Worm (Caenorhabditis elegans) whole organism, early embryonic: ENCODE measurements around the gene fubl-3.
A peak's percentile ranks its signal among the peaks of the same experiment; 100 is the strongest.

Source experiments
- B0310.2 ChIP-seq: sonication (generic microtip); optimal IDR thresholded peaks from 2 replicates; lab custom pipeline; 2016; ENCODE audit warnings: mild to moderate bottlenecking, missing genetic modification characterization, missing compliant biosample characterization
- F13C5.2 ChIP-seq: sonication (generic microtip); optimal IDR thresholded peaks from 2 replicates; lab custom pipeline; 2017; ENCODE audit warnings: mild to moderate bottlenecking, missing genetic modification characterization, inconsistent platforms, missing compliant biosample characterization
- aly-1 ChIP-seq: sonication (generic microtip); optimal IDR thresholded peaks from 2 replicates; lab custom pipeline; 2016; ENCODE audit warnings: missing genetic modification characterization, missing compliant biosample characterization
- ama-1 ChIP-seq: fragments of 150-350 bp; optimal IDR thresholded peaks from 2 replicates; lab custom pipeline; 2014
- ceh-13 ChIP-seq: fragments of 200-800 bp; sonication (Bioruptor generic); optimal IDR thresholded peaks from 2 replicates; lab custom pipeline; 2018; ENCODE audit warnings: mild to moderate bottlenecking, missing genetic modification characterization, missing compliant biosample characterization
- ceh-36 ChIP-seq: sonication (generic microtip); optimal IDR thresholded peaks from 2 replicates; lab custom pipeline; 2016; ENCODE audit warnings: missing genetic modification characterization, inconsistent platforms, missing compliant biosample characterization
- ets-7 ChIP-seq: sonication (generic microtip); optimal IDR thresholded peaks from 2 replicates; lab custom pipeline; 2016; ENCODE audit warnings: missing genotype, missing genetic modification characterization, missing compliant biosample characterization
- flt-1 ChIP-seq: fragments of 200-800 bp; sonication (Bioruptor generic); IDR thresholded peaks from 2 replicates; pipeline ENCODE4 v1.3.6; 2022; ENCODE audit warnings: missing genetic modification characterization, missing compliant biosample characterization
- hmbx-1 ChIP-seq: sonication (generic microtip); optimal IDR thresholded peaks from 2 replicates; lab custom pipeline; 2016; ENCODE audit warnings: mild to moderate bottlenecking, missing genetic modification characterization, missing compliant biosample characterization
- hmg-4 ChIP-seq: fragments of 200-800 bp; sonication (Bioruptor generic); optimal IDR thresholded peaks from 2 replicates; lab custom pipeline; 2018; ENCODE audit warnings: mild to moderate bottlenecking, missing genetic modification characterization, missing compliant biosample characterization
- hnd-1 ChIP-seq: sonication (generic microtip); optimal IDR thresholded peaks from 2 replicates; lab custom pipeline; 2016; ENCODE audit warnings: missing genetic modification characterization, missing compliant biosample characterization
- pes-1 ChIP-seq: fragments of 200-800 bp; sonication (Bioruptor generic); IDR thresholded peaks from 2 replicates; pipeline ENCODE4 v1.3.6; 2022; ENCODE audit warnings: missing genetic modification reagents, missing genetic modification characterization, missing compliant biosample characterization
- scrt-1 ChIP-seq: fragments of 200-800 bp; sonication (Bioruptor generic); IDR thresholded peaks from 2 replicates; pipeline ENCODE4 v1.3.6; 2022; ENCODE audit warnings: missing genetic modification characterization, missing compliant biosample characterization
- sea-1 ChIP-seq: fragments of 200-800 bp; sonication (Bioruptor generic); conservative IDR thresholded peaks from 2 replicates; pipeline ENCODE4 v1.3.6; 2022; ENCODE audit warnings: missing genetic modification characterization, missing compliant biosample characterization
- tbx-11 ChIP-seq: fragments of 200-800 bp; sonication (Bioruptor generic); IDR thresholded peaks from 2 replicates; pipeline ENCODE4 v1.3.6; 2022; ENCODE audit warnings: missing genetic modification characterization, missing compliant biosample characterization
- tbx-37 ChIP-seq: fragments of 200-800 bp; sonication (Bioruptor generic); conservative IDR thresholded peaks from 2 replicates; pipeline ENCODE4 v1.3.6; 2022; ENCODE audit warnings: missing genetic modification reagents, missing genetic modification characterization, missing compliant biosample characterization
- tra-4 ChIP-seq: sonication (generic microtip); optimal IDR thresholded peaks from 2 replicates; lab custom pipeline; 2017; ENCODE audit warnings: missing genetic modification characterization, missing compliant biosample characterization

fubl-3 gene

ce11 chrX:17434234-17434633, at the start of gene fubl-3:
Gene fubl-3, plus strand, starts transcription at chrX:17434445.
- TF ChIP-seq tbx-11 (GFP tag; lab: Robert Waterston, UW) (no peak), tbx-37 (GFP tag; lab: Robert Waterston, UW) (0 out of 2 replicates have a peak, but pooled peaks have one; percentile 7)

ce11 chrX:17385102-17385501, 49.1 kb upstream of the fubl-3 start:
- TF ChIP-seq ceh-13 (GFP tag; lab: Kevin White, UChicago) (no peak), ama-1 (lab: Kevin White, UChicago) (no peak), flt-1 (no peak), tra-4 (tag; lab: Kevin White, UChicago) (no peak), pes-1 (GFP tag; lab: Robert Waterston, UW) (no peak)

DNA sequence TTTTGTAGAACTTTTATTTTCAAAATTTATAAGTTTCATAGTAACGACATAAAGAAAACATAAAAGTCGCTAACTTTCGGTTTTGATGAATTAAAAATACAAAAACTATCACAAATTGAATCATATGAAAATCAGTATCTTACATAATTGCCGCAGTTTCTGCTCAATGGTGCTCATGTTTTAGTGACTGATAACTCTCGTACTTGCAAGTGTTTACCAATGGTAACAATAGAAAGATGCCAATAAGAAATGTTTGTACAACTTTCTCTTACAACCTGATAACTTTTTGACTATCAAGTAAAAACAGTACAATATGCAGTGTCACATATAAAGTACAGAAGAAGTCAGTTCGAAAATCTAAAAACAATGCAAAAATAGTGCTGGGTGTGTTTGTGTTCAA, 48.1 kb upstream of the fubl-3 start:
- TF ChIP-seq ets-7 (tag; lab: Kevin White, UChicago) (no peak), hmbx-1 (no peak), scrt-1 (GFP tag; lab: Robert Waterston, UW) (no peak), F13C5.2 (tag; lab: Kevin White, UChicago) (no peak), hnd-1 (tag; lab: Kevin White, UChicago) (no peak), flt-1 (no peak), tra-4 (tag; lab: Kevin White, UChicago) (no peak), ama-1 (lab: Kevin White, UChicago) (no peak), hmg-4 (no peak), aly-1 (tag; lab: Kevin White, UChicago) (no peak), B0310.2 (no peak), ceh-13 (GFP tag; lab: Kevin White, UChicago) (no peak), pes-1 (GFP tag; lab: Robert Waterston, UW) (no peak), sea-1 (GFP tag; lab: Robert Waterston, UW) (no peak), tbx-37 (GFP tag; lab: Robert Waterston, UW) (no peak), tbx-11 (GFP tag; lab: Robert Waterston, UW) (no peak), ceh-36 (no peak)

- TF ChIP-seq ama-1 (lab: Kevin White, UChicago) (no peak), aly-1 (tag; lab: Kevin White, UChicago) (no peak), tbx-37 (GFP tag; lab: Robert Waterston, UW) (no peak), B0310.2 (no peak), sea-1 (GFP tag; lab: Robert Waterston, UW) (no peak), ets-7 (tag; lab: Kevin White, UChicago) (no peak), F13C5.2 (tag; lab: Kevin White, UChicago) (no peak), hmg-4 (no peak), ceh-36 (no peak), tbx-11 (GFP tag; lab: Robert Waterston, UW) (no peak), scrt-1 (GFP tag; lab: Robert Waterston, UW) (no peak), hnd-1 (tag; lab: Kevin White, UChicago) (no peak), ceh-13 (GFP tag; lab: Kevin White, UChicago) (no peak), hmbx-1 (no peak), pes-1 (GFP tag; lab: Robert Waterston, UW) (no peak), tra-4 (tag; lab: Kevin White, UChicago) (no peak)
Observed at ce11 chrX:17390531-17390930, 43.7 kb upstream of the fubl-3 start.

ce11 chrX:17391515-17391914, 42.7 kb upstream of the fubl-3 start, which contains the start of gene F10D7.5:
Gene F10D7.5, minus strand, starts transcription at chrX:17391615.
- TF ChIP-seq hmg-4 (no peak), hnd-1 (tag; lab: Kevin White, UChicago) (no peak), tbx-11 (GFP tag; lab: Robert Waterston, UW) (no peak), F13C5.2 (tag; lab: Kevin White, UChicago) (no peak), hmbx-1 (no peak), sea-1 (GFP tag; lab: Robert Waterston, UW) (no peak)

ce11 chrX:17392182-17392581, 42.1 kb upstream of the fubl-3 start:
- TF ChIP-seq hmbx-1 = no peak
- TF ChIP-seq ceh-13 (GFP tag; lab: Kevin White, UChicago) = no peak
- TF ChIP-seq F13C5.2 (tag; lab: Kevin White, UChicago) = peak; percentile 71
- TF ChIP-seq aly-1 (tag; lab: Kevin White, UChicago) = no peak
- TF ChIP-seq pes-1 (GFP tag; lab: Robert Waterston, UW) = no peak
- peak; percentile 60 for TF ChIP-seq hmg-4
- no peak for TF ChIP-seq ama-1 (lab: Kevin White, UChicago)

ce11 chrX:17396456-17396855, 37.8 kb upstream of the fubl-3 start, which contains the start of the genes vap-1 and F11C7.2:
Gene vap-1, minus strand, starts transcription at chrX:17396556.
Gene F11C7.2, plus strand, starts transcription at chrX:17396814.
- TF ChIP-seq scrt-1 (GFP tag; lab: Robert Waterston, UW) (no peak), flt-1 (no peak), tra-4 (tag; lab: Kevin White, UChicago) (no peak), F13C5.2 (tag; lab: Kevin White, UChicago) (no peak), ceh-13 (GFP tag; lab: Kevin White, UChicago) (no peak)

DNA sequence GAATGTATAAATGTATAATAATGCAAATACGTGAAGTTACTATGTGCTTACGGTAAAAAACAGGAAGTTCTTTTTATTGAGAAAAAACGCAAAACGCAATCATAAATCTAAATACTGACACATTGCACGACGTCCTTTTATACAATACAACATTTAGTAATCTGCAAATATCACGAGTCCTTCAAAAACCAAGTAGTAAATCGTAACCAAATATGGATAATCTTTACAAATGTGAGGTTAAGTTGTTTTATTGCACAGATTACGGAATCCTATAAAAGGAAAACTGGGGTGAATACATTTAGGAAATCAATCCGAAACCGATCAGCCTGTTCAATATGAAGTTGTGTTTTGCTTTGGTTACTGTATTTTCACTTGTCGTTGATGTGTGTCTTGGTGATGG, 36.0 kb upstream of the fubl-3 start, which contains the start of gene F11C7.7:
Gene F11C7.7 (plus strand): TSS at position 301 of the 400 bp plus-strand sequence.
- no peak for TF ChIP-seq B0310.2
- no peak for TF ChIP-seq aly-1 (tag; lab: Kevin White, UChicago)
- no peak for TF ChIP-seq pes-1 (GFP tag; lab: Robert Waterston, UW)
- no peak for TF ChIP-seq ceh-13 (GFP tag; lab: Kevin White, UChicago)
- TF ChIP-seq hmg-4 = no peak
- TF ChIP-seq tbx-37 (GFP tag; lab: Robert Waterston, UW) = no peak
- no peak for TF ChIP-seq scrt-1 (GFP tag; lab: Robert Waterston, UW)
- TF ChIP-seq hmbx-1 = no peak
